Worm (Caenorhabditis elegans) whole organism, midembryonic: ENCODE data around the gene nhr-202.

Source experiments
- cog-1 ChIP-seq: sonication (generic microtip); optimal IDR thresholded peaks from 2 replicates; lab custom pipeline; 2016; ENCODE audit warnings: missing genetic modification characterization, missing compliant biosample characterization
- ztf-29 ChIP-seq: fragments of 200-800 bp; sonication (Bioruptor generic); IDR thresholded peaks from 2 replicates; pipeline ENCODE4 v1.3.6; 2022; ENCODE audit warnings: missing genetic modification reagents, missing genetic modification characterization, missing compliant biosample characterization

ce11 chrV:459464-459863 lies 2.9 kb upstream of the nhr-202 start, which contains the start of gene nhr-203:
- TF ChIP-seq cog-1 (tag; lab: Kevin White, UChicago) (no peak), ztf-29 (no peak)
